Fruit fly (Drosophila melanogaster): ENCODE results near the gene Syp.

DNA sequence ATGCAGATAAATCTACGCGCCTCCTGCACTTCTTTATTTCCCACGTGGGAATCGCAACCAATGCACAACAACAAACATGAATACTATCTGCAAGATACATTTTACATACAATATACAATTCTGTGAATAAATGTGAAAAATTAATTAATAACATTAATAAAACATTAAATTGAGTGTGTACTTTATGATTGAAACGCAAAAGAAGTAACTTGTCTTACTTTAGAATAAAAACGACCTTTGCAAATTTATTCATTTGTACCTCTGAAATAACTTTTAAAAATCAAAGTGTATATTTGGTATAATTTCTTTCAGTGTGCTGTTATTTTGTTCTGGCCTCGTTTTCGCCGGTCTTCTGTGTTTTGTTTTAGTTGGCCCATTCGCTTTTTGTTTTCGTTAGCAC lies 7.5 kb downstream of the Syp start:
- TF ChIP-seq fd59A (GFP tag; optimal IDR thresholded peaks at IDR 0.05), result peak; percentile 30
- TF ChIP-seq CG8119 (GFP tag; IDR thresholded peaks at IDR 0.05), result peak; percentile 58
- peak; percentile 54; the same call in 2 of the 3 replicates for TF ChIP-seq CG6163 (GFP tag; IDR thresholded peaks at IDR 0.05)
- peak; percentile 16; the same call in 1 of the 2 replicates for TF ChIP-seq Gug (GFP tag; IDR thresholded peaks at IDR 0.05)
- peak; percentile 70 for TF ChIP-seq CG32006 (GFP tag; optimal IDR thresholded peaks at IDR 0.05)
- peak; percentile 73 for TF ChIP-seq CG6276 (GFP tag; optimal IDR thresholded peaks at IDR 0.05)
- TF ChIP-seq vri (GFP tag; optimal IDR thresholded peaks at IDR 0.05), result peak; percentile 38
- peak; percentile 59 for TF ChIP-seq eg (GFP tag; IDR thresholded peaks at IDR 0.05)
- TF ChIP-seq Eip93F (GFP tag; optimal IDR thresholded peaks at IDR 0.05), result no peak
- TF ChIP-seq CG7368 (GFP tag; optimal IDR thresholded peaks at IDR 0.05), result peak; percentile 61
- TF ChIP-seq Blimp-1 (GFP tag; optimal IDR thresholded peaks at IDR 0.05), result peak; percentile 61
